Worm (Caenorhabditis elegans): ENCODE data around the gene F53B1.9.

DNA sequence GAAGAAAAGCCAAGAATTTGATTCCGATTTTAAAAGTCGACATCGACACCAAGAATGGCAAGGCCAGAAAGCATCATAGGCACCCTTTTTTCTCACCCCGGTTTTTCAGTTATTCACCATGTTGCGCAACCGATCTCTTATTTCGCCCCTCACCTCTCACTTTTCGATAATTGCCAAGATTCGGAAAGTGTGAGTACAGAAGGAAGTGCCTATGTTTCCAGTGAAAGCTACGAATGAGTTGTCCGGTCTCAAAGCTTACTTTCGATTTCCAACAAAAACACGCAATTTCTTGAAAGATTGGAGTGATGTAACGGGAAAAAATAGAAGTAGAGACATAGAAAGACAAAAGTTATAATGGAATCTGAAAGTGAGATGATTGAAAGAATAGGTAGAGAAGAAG lies 22.1 kb upstream of the F53B1.9 start:
- TF ChIP-seq lir-3 (tag; optimal IDR thresholded peaks at IDR 0.05), result no peak
- no peak for TF ChIP-seq F10B5.3 (tag; optimal IDR thresholded peaks at IDR 0.05)
- TF ChIP-seq lin-39 (tag; optimal IDR thresholded peaks at IDR 0.05), result no peak
- no peak for TF ChIP-seq pqm-1 (tag; optimal IDR thresholded peaks at IDR 0.05)
